Worm (Caenorhabditis elegans) whole organism, L4 larva: ENCODE data around the gene Y54F10BM.3.

Experiments used
- T26A8.4 ChIP-seq: fragments of 200-800 bp; sonication (Bioruptor generic); IDR thresholded peaks from 2 replicates; pipeline ENCODE4 v1.3.6; 2022; ENCODE audit warnings: missing genetic modification characterization, missing compliant biosample characterization
- jun-1 ChIP-seq: fragments of 150-350 bp; optimal IDR thresholded peaks from 2 replicates; lab custom pipeline; 2014; ENCODE audit warnings: missing biosample characterization, missing genetic modification reagents, missing genetic modification characterization
- mdl-1 ChIP-seq, 2 experiments: fragments of 150-350 bp in 1 of 2; sonication (generic microtip) in 1 of 2; optimal IDR thresholded peaks; 2 replicates each; lab custom pipeline; 2014 to 2017; ENCODE audit warnings: missing biosample characterization in 2 of 2, missing genetic modification characterization in 2 of 2
- nhr-237 ChIP-seq: sonication (generic microtip); optimal IDR thresholded peaks from 2 replicates; lab custom pipeline; 2017; ENCODE audit warnings: missing biosample characterization, missing genetic modification characterization
- nhr-28 ChIP-seq: fragments of 150-350 bp; optimal IDR thresholded peaks from 2 replicates; lab custom pipeline; 2014; ENCODE audit warnings: missing biosample characterization, missing genetic modification characterization
- skn-1 ChIP-seq: fragments of 150-350 bp; optimal IDR thresholded peaks from 2 replicates; lab custom pipeline; 2014; ENCODE audit warnings: missing biosample characterization, missing genetic modification characterization
- unc-130 ChIP-seq: sonication (generic microtip); optimal IDR thresholded peaks from 2 replicates; lab custom pipeline; 2016; ENCODE audit warnings: missing genetic modification reagents, missing genetic modification characterization, missing compliant biosample characterization

- TF ChIP-seq T26A8.4 (GFP tag; lab: Robert Waterston, UW) (no peak), unc-130 (GFP tag; lab: Kevin White, UChicago) (no peak), nhr-28 (tag; lab: Kevin White, UChicago) (no peak), jun-1 (tag; lab: Kevin White, UChicago) (no peak), skn-1 (tag; lab: Kevin White, UChicago) (no peak), mdl-1 (tag; optimal IDR thresholded peaks at IDR 0.05; lab: Kevin White, UChicago) (no peak), nhr-237 (tag; lab: Kevin White, UChicago) (no peak)
These were observed 38.2 kb upstream of the Y54F10BM.3 start for ce11 chrIII:2243617-2244016.
